Worm (Caenorhabditis elegans): ENCODE measurements around the gene T22C8.1.

ce11 chrII:8639553-8639952, 27.0 kb downstream of the T22C8.1 start:
- no peak for TF ChIP-seq zag-1 (tag; optimal IDR thresholded peaks at IDR 0.05)
- no peak for TF ChIP-seq fkh-8 (tag; optimal IDR thresholded peaks at IDR 0.05)
- TF ChIP-seq unc-98 (GFP tag; IDR thresholded peaks at IDR 0.05): no peak
- no peak for TF ChIP-seq unc-62 (GFP tag; optimal IDR thresholded peaks at IDR 0.05)
- TF ChIP-seq fos-1 (tag; optimal IDR thresholded peaks at IDR 0.05): no peak
- TF ChIP-seq nhr-76 (tag; optimal IDR thresholded peaks at IDR 0.05): no peak
- no peak for TF ChIP-seq pqm-1 (tag; optimal IDR thresholded peaks at IDR 0.05)
- TF ChIP-seq aha-1 (tag; optimal IDR thresholded peaks at IDR 0.05): no peak
